Fruit fly (Drosophila melanogaster): ENCODE results near the gene CG7560.

Gene CG7560

dm6 chr3L:11388964-11389625 is 35.9 kb upstream of the CG7560 start (continued):
- TF ChIP-seq CG8290 (GFP tag; optimal IDR thresholded peaks at IDR 0.05) (no peak), CG8290 (tag; optimal IDR thresholded peaks at IDR 0.05) (peak in 1 of 2 experiments; percentile 8), pzg (GFP tag; optimal IDR thresholded peaks at IDR 0.05) (no peak), sisA (GFP tag; IDR thresholded peaks at IDR 0.05) (no peak; the same call in 1 of the 2 replicates), pnt (GFP tag; optimal IDR thresholded peaks at IDR 0.05) (no peak), Hr39 (optimal IDR thresholded peaks at IDR 0.05) (no peak), ac (GFP tag; optimal IDR thresholded peaks at IDR 0.05) (no peak), CG17385 (GFP tag; optimal IDR thresholded peaks at IDR 0.05) (peak; percentile 51), CG1603 (tag; optimal IDR thresholded peaks at IDR 0.05) (no peak), Max (GFP tag; optimal IDR thresholded peaks at IDR 0.05) (peak; percentile 25), CG4707 (GFP tag; optimal IDR thresholded peaks at IDR 0.05) (no peak), Hey (tag; optimal IDR thresholded peaks at IDR 0.05) (no peak), CG14965 (GFP tag; optimal IDR thresholded peaks at IDR 0.05; ENCODE audit: borderline replicate concordance) (no peak), Camta (GFP tag; optimal IDR thresholded peaks at IDR 0.05) (no peak), CG34224 (GFP tag; IDR thresholded peaks at IDR 0.05; ENCODE audit: partially characterized antibody) (no peak), GATAe (GFP tag; conservative IDR thresholded peaks at IDR 0.05) (no peak), dm (GFP tag; optimal IDR thresholded peaks at IDR 0.05) (no peak), Adf1 (GFP tag; IDR thresholded peaks at IDR 0.05) (no peak), ATbp (GFP tag; optimal IDR thresholded peaks at IDR 0.05) (peak; percentile 15), Trl (optimal IDR thresholded peaks at IDR 0.05) (no peak), Trl (GFP tag; optimal IDR thresholded peaks at IDR 0.05) (no peak), bsh (GFP tag; optimal IDR thresholded peaks at IDR 0.05) (peak; percentile 53 to 62), CG11398 (GFP tag; optimal IDR thresholded peaks at IDR 0.05) (no peak), CG6689 (GFP tag; IDR thresholded peaks at IDR 0.05) (peak; percentile 32; the same call in 1 of the 2 replicates), CG18764 (GFP tag; optimal IDR thresholded peaks at IDR 0.05) (no peak), ind (GFP tag; optimal IDR thresholded peaks at IDR 0.05) (peak; percentile 3), CG17829 (tag; optimal IDR thresholded peaks at IDR 0.05) (peak; percentile 50), CG13775 (GFP tag; optimal IDR thresholded peaks at IDR 0.05) (peak; percentile 17), CG5245 (GFP tag; optimal IDR thresholded peaks at IDR 0.05) (no peak), Nf-YC (tag; optimal IDR thresholded peaks at IDR 0.05) (peak; percentile 22), HHEX (GFP tag; optimal IDR thresholded peaks at IDR 0.05) (peak; percentile 41), Ptx1 (GFP tag; IDR thresholded peaks at IDR 0.05) (peak; percentile 60), CG4854 (GFP tag; optimal IDR thresholded peaks at IDR 0.05) (no peak), CHES-1-like (GFP tag; optimal IDR thresholded peaks at IDR 0.05) (no peak), CG11695 (GFP tag; IDR thresholded peaks at IDR 0.05) (0 out of 3 replicates have a peak, but pooled peaks have one; percentile 56), shn (GFP tag; optimal IDR thresholded peaks at IDR 0.05) (no peak), CG33557 (GFP tag; optimal IDR thresholded peaks at IDR 0.05) (peak; percentile 19), CG1602 (GFP tag; optimal IDR thresholded peaks at IDR 0.05) (peak; percentile 14), CG4328 (GFP tag; optimal IDR thresholded peaks at IDR 0.05) (no peak), nerfin-2 (GFP tag; IDR thresholded peaks at IDR 0.05; ENCODE audit: partially characterized antibody) (no peak), Ets97D (GFP tag; optimal IDR thresholded peaks at IDR 0.05) (no peak), insv (GFP tag; optimal IDR thresholded peaks at IDR 0.05) (no peak), Sry-β (GFP tag; optimal IDR thresholded peaks at IDR 0.05) (no peak), CG5953 (GFP tag; IDR thresholded peaks at IDR 0.05) (no peak), Doc2 (GFP tag; IDR thresholded peaks at IDR 0.05) (no peak), Eip74EF (GFP tag; optimal IDR thresholded peaks at IDR 0.05) (peak in 1 of 2 experiments; percentile 30), CG3407 (GFP tag; optimal IDR thresholded peaks at IDR 0.05) (no peak), mam (GFP tag; optimal IDR thresholded peaks at IDR 0.05) (no peak), NC2α (GFP tag; optimal IDR thresholded peaks at IDR 0.05) (no peak), PHDP (tag; optimal IDR thresholded peaks at IDR 0.05) (peak; percentile 56), fd3F (GFP tag; optimal IDR thresholded peaks at IDR 0.05) (no peak)
